Fruit fly (Drosophila melanogaster) whole organism, pupa: ENCODE measurements around the gene Acp98AB.

Experiments used
- CG10348 ChIP-seq: fragments of 200-800 bp; sonication (Bioruptor generic); IDR thresholded peaks from 2 replicates; pipeline ENCODE4 v1.3.6; 2022; ENCODE audit warnings: missing biosample characterization, missing genetic modification characterization
- CG12605 ChIP-seq: fragments of 200-800 bp; sonication (Bioruptor generic); IDR thresholded peaks from 2 replicates; pipeline ENCODE4 v1.3.6; 2022; ENCODE audit warnings: missing biosample characterization, missing genetic modification characterization
- CG13204 ChIP-seq: fragments of 200-800 bp; sonication (Bioruptor generic); optimal IDR thresholded peaks from 2 replicates; lab custom pipeline; 2018; ENCODE audit warnings: missing biosample characterization, mild to moderate bottlenecking, missing genetic modification characterization, moderate library complexity
- CG14655 ChIP-seq: fragments of 200-800 bp; sonication (Bioruptor generic); optimal IDR thresholded peaks from 3 replicates; lab custom pipeline; 2017; ENCODE audit warnings: mild to moderate bottlenecking, missing biosample characterization, missing genetic modification reagents, missing genetic modification characterization
- CG15710 ChIP-seq: fragments of 200-800 bp; sonication (Bioruptor generic); optimal IDR thresholded peaks from 2 replicates; lab custom pipeline; 2018; ENCODE audit warnings: missing biosample characterization, mild to moderate bottlenecking, missing genetic modification characterization, moderate library complexity
- CG17806 ChIP-seq: fragments of 200-800 bp; sonication (Bioruptor generic); optimal IDR thresholded peaks from 2 replicates; lab custom pipeline; 2018; ENCODE audit warnings: missing biosample characterization, mild to moderate bottlenecking, missing genetic modification characterization, moderate library complexity
- CG32121 ChIP-seq: fragments of 200-800 bp; sonication (Bioruptor generic); IDR thresholded peaks from 2 replicates; pipeline ENCODE4 v1.3.6; 2022; ENCODE audit warnings: missing biosample characterization, missing genetic modification characterization
- CG34367 ChIP-seq: fragments of 200-800 bp; sonication (Bioruptor generic); optimal IDR thresholded peaks from 2 replicates; lab custom pipeline; 2018; ENCODE audit warnings: missing biosample characterization, mild to moderate bottlenecking, missing genetic modification characterization
- CG4496 ChIP-seq: fragments of 200-800 bp; sonication (Bioruptor generic); IDR thresholded peaks from 3 replicates; pipeline ENCODE4 v1.3.6; 2022; ENCODE audit warnings: missing biosample characterization, missing genetic modification characterization
- CG8159 ChIP-seq: fragments of 200-800 bp; sonication (Bioruptor generic); optimal IDR thresholded peaks from 3 replicates; lab custom pipeline; 2018; ENCODE audit warnings: missing biosample characterization, mild to moderate bottlenecking, missing genetic modification characterization, moderate library complexity
- CG8301 ChIP-seq: fragments of 200-800 bp; sonication (Bioruptor generic); optimal IDR thresholded peaks from 2 replicates; lab custom pipeline; 2018; ENCODE audit warnings: missing biosample characterization, mild to moderate bottlenecking, missing genetic modification characterization
- CG9948 ChIP-seq: fragments of 200-800 bp; sonication (Bioruptor generic); optimal IDR thresholded peaks from 2 replicates; lab custom pipeline; 2018; ENCODE audit warnings: missing biosample characterization, mild to moderate bottlenecking, missing genetic modification characterization, moderate library complexity
- D1 ChIP-seq: fragments of 200-800 bp; sonication (Bioruptor generic); optimal IDR thresholded peaks from 2 replicates; lab custom pipeline; 2018; ENCODE audit warnings: missing biosample characterization, mild to moderate bottlenecking, missing genetic modification characterization, moderate library complexity
- EcR ChIP-seq: fragments of 200-800 bp; sonication (Bioruptor generic); optimal IDR thresholded peaks from 3 replicates; lab custom pipeline; 2019; ENCODE audit warnings: missing biosample characterization, missing genetic modification characterization, mild to moderate bottlenecking, moderate library complexity, missing genetic modification reagents
- Ets98B ChIP-seq: fragments of 200-800 bp; sonication (Bioruptor generic); IDR thresholded peaks from 2 replicates; pipeline ENCODE4 v1.3.6; 2022; ENCODE audit warnings: missing biosample characterization, missing genetic modification characterization
- Pif1A ChIP-seq: fragments of 200-800 bp; sonication (Bioruptor generic); optimal IDR thresholded peaks from 3 replicates; lab custom pipeline; 2016; ENCODE audit warnings: missing biosample characterization, missing genetic modification characterization
- Pif1B ChIP-seq: fragments of 200-800 bp; sonication (Bioruptor generic); optimal IDR thresholded peaks from 3 replicates; lab custom pipeline; 2016; ENCODE audit warnings: missing biosample characterization, missing genetic modification characterization
- Snoo ChIP-seq: fragments of 200-800 bp; sonication (Bioruptor generic); optimal IDR thresholded peaks from 3 replicates; lab custom pipeline; 2017; ENCODE audit warnings: missing biosample characterization, mild to moderate bottlenecking, missing genetic modification characterization, inconsistent platforms
- fd96Ca ChIP-seq: fragments of 200-800 bp; sonication (Bioruptor generic); IDR thresholded peaks from 3 replicates; pipeline ENCODE4 v1.3.6; 2022; ENCODE audit warnings: missing biosample characterization, missing genetic modification characterization
- gl ChIP-seq: fragments of 200-800 bp; sonication (Bioruptor generic); optimal IDR thresholded peaks from 2 replicates; lab custom pipeline; 2018; ENCODE audit warnings: missing biosample characterization, mild to moderate bottlenecking, missing genetic modification characterization
- rn ChIP-seq: fragments of 200-800 bp; sonication (Bioruptor generic); IDR thresholded peaks from 2 replicates; pipeline ENCODE4 v1.3.6; 2022; ENCODE audit warnings: missing biosample characterization, missing genetic modification characterization

Acp98AB gene

dm6 chr3R:27660127-27660579 lies 34.5 kb upstream of the Acp98AB start, which contains the start of gene Mlc1:
Gene Mlc1, minus strand, starts transcription at chr3R:27660177.
- no peak for TF ChIP-seq EcR (GFP tag; lab: Kevin White, UChicago)
- no peak for TF ChIP-seq CG13204
- TF ChIP-seq CG9948 (tag; lab: Kevin White, UChicago), result no peak
- TF ChIP-seq rn (GFP tag; lab: Robert Waterston, UW), result no peak
- no peak for TF ChIP-seq CG14655 (GFP tag; lab: Kevin White, UChicago)
- TF ChIP-seq D1 (tag; lab: Kevin White, UChicago), result no peak
- TF ChIP-seq CG32121 (GFP tag; lab: Robert Waterston, UW), result no peak
- TF ChIP-seq CG15710 (tag; lab: Kevin White, UChicago), result no peak
- TF ChIP-seq CG4496 (GFP tag; lab: Robert Waterston, UW), result no peak
- TF ChIP-seq CG34367 (tag; lab: Kevin White, UChicago), result no peak
- no peak for TF ChIP-seq Ets98B
- no peak for TF ChIP-seq Snoo
- no peak for TF ChIP-seq fd96Ca
- no peak for TF ChIP-seq Pif1B (GFP tag; lab: Kevin White, UChicago)
- TF ChIP-seq CG8301 (tag; lab: Kevin White, UChicago), result no peak
- no peak for TF ChIP-seq CG10348

dm6 chr3R:27661389-27661788 lies 33.3 kb upstream of the Acp98AB start:
- TF ChIP-seq CG15710 (tag; lab: Kevin White, UChicago), result no peak
- TF ChIP-seq CG4496 (GFP tag; lab: Robert Waterston, UW), result no peak
- no peak for TF ChIP-seq Pif1B (GFP tag; lab: Kevin White, UChicago)
- no peak for TF ChIP-seq rn (GFP tag; lab: Robert Waterston, UW)
- TF ChIP-seq CG12605 (GFP tag; lab: Robert Waterston, UW), result peak; percentile 87
- no peak for TF ChIP-seq CG10348
- no peak for TF ChIP-seq CG14655 (GFP tag; lab: Kevin White, UChicago)

- no peak for TF ChIP-seq CG17806 (tag; lab: Kevin White, UChicago)
- TF ChIP-seq Ets98B, result no peak
- TF ChIP-seq CG15710 (tag; lab: Kevin White, UChicago), result no peak
- TF ChIP-seq Pif1A (GFP tag; lab: Kevin White, UChicago), result no peak
- no peak for TF ChIP-seq D1 (tag; lab: Kevin White, UChicago)
- TF ChIP-seq rn (GFP tag; lab: Robert Waterston, UW), result no peak
- no peak for TF ChIP-seq CG32121 (GFP tag; lab: Robert Waterston, UW)
- TF ChIP-seq CG13204, result no peak
- TF ChIP-seq CG9948 (tag; lab: Kevin White, UChicago), result no peak
- no peak for TF ChIP-seq Snoo
- no peak for TF ChIP-seq CG10348
- TF ChIP-seq CG12605 (GFP tag; lab: Robert Waterston, UW), result no peak
- TF ChIP-seq fd96Ca, result no peak
- TF ChIP-seq CG34367 (tag; lab: Kevin White, UChicago), result no peak
- TF ChIP-seq CG8159 (tag; lab: Kevin White, UChicago), result no peak
- TF ChIP-seq Pif1B (GFP tag; lab: Kevin White, UChicago), result no peak
- TF ChIP-seq EcR (GFP tag; lab: Kevin White, UChicago), result no peak
- no peak for TF ChIP-seq CG14655 (GFP tag; lab: Kevin White, UChicago)
- no peak for TF ChIP-seq gl (tag; lab: Kevin White, UChicago)
- TF ChIP-seq, all 21 proteins: peak for 0
Observed at dm6 chr3R:27661971-27662489, 32.7 kb upstream of the Acp98AB start, which contains the start of gene unc80. Gene unc80, plus strand, starts transcription at chr3R:27662439.

- TF ChIP-seq CG12605 (GFP tag; lab: Robert Waterston, UW) (peak; percentile 93), CG13204 (no peak)
Observed at dm6 chr3R:27662857-27663256, 31.8 kb upstream of the Acp98AB start.

- peak; percentile 84 for TF ChIP-seq Pif1A (GFP tag; lab: Kevin White, UChicago)
- TF ChIP-seq Ets98B, result peak; percentile 46
- no peak for TF ChIP-seq CG9948 (tag; lab: Kevin White, UChicago)
- peak; percentile 50; the same call in 1 of the 2 replicates for TF ChIP-seq CG32121 (GFP tag; lab: Robert Waterston, UW)
- no peak for TF ChIP-seq EcR (GFP tag; lab: Kevin White, UChicago)
- TF ChIP-seq CG13204, result peak; percentile 91
- TF ChIP-seq CG15710 (tag; lab: Kevin White, UChicago), result peak; percentile 52
- peak; percentile 83 for TF ChIP-seq CG8301 (tag; lab: Kevin White, UChicago)
- peak; percentile 98 for TF ChIP-seq gl (tag; lab: Kevin White, UChicago)
- peak; percentile 81 for TF ChIP-seq Pif1B (GFP tag; lab: Kevin White, UChicago)
- peak; percentile 61 for TF ChIP-seq CG8159 (tag; lab: Kevin White, UChicago)
- peak; percentile 75 for TF ChIP-seq CG12605 (GFP tag; lab: Robert Waterston, UW)
- peak; percentile 87 for TF ChIP-seq CG14655 (GFP tag; lab: Kevin White, UChicago)
- TF ChIP-seq fd96Ca, result peak; percentile 27; the same call in 1 of the 3 replicates
- no peak for TF ChIP-seq Snoo
- TF ChIP-seq rn (GFP tag; lab: Robert Waterston, UW), result no peak
- no peak for TF ChIP-seq D1 (tag; lab: Kevin White, UChicago)
- peak; percentile 74 for TF ChIP-seq CG34367 (tag; lab: Kevin White, UChicago)
- peak; percentile 71 for TF ChIP-seq CG17806 (tag; lab: Kevin White, UChicago)
- TF ChIP-seq CG10348, result no peak
- TF ChIP-seq CG4496 (GFP tag; lab: Robert Waterston, UW), result peak; percentile 32; the same call in 2 of the 3 replicates
Observed at dm6 chr3R:27677174-27677726, 17.4 kb upstream of the Acp98AB start, which contains the start of gene Hsdl2. Gene Hsdl2, plus strand, starts transcription at chr3R:27677522.
